Fruit fly (Drosophila melanogaster) whole organism, embryonic: ENCODE results near the gene CG31960.

Experiments
- Abd-B ChIP-seq: fragments of 200-800 bp; sonication (Bioruptor generic); optimal IDR thresholded peaks from 2 replicates; lab custom pipeline; 2018; ENCODE audit warnings: missing biosample characterization, mild to moderate bottlenecking, missing genetic modification characterization, moderate library complexity
- Atf-2 ChIP-seq: fragments of 200-800 bp; sonication (Bioruptor generic); optimal IDR thresholded peaks from 2 replicates; lab custom pipeline; 2016; ENCODE audit warnings: missing biosample characterization, missing genetic modification characterization
- Bdp1 ChIP-seq: fragments of 200-800 bp; sonication (Bioruptor generic); optimal IDR thresholded peaks from 3 replicates; lab custom pipeline; 2016; ENCODE audit warnings: missing biosample characterization, missing genetic modification characterization
- Bgb ChIP-seq: fragments of 200-800 bp; sonication (Bioruptor generic); IDR thresholded peaks from 2 replicates; pipeline ENCODE4 v1.3.6; 2022; ENCODE audit warnings: missing biosample characterization, missing genetic modification characterization; ENCODE audit not compliant: partially characterized antibody
- BtbVII ChIP-seq: fragments of 200-800 bp; sonication (Bioruptor generic); optimal IDR thresholded peaks from 3 replicates; lab custom pipeline; 2017; ENCODE audit warnings: missing biosample characterization, mild to moderate bottlenecking, missing genetic modification characterization
- CG1024 ChIP-seq: fragments of 200-800 bp; sonication (Bioruptor generic); IDR thresholded peaks from 2 replicates; pipeline ENCODE4 v1.3.6; 2022; ENCODE audit warnings: missing biosample characterization, missing genetic modification characterization
- CG11085 ChIP-seq: fragments of 200-800 bp; sonication (Bioruptor generic); IDR thresholded peaks from 2 replicates; pipeline ENCODE4 v1.3.6; 2022; ENCODE audit warnings: missing biosample characterization, missing genetic modification characterization
- CG11093 ChIP-seq: fragments of 200-800 bp; sonication (Bioruptor generic); IDR thresholded peaks from 3 replicates; pipeline ENCODE4 v1.3.6; 2022; ENCODE audit warnings: missing biosample characterization, missing genetic modification characterization
- CG12659 ChIP-seq: fragments of 200-800 bp; sonication (Bioruptor generic); optimal IDR thresholded peaks from 3 replicates; lab custom pipeline; 2017; ENCODE audit warnings: mild to moderate bottlenecking, missing biosample characterization, missing genetic modification reagents, missing genetic modification characterization
- CG12942 ChIP-seq: fragments of 200-800 bp; sonication (Bioruptor generic); optimal IDR thresholded peaks from 3 replicates; lab custom pipeline; 2016; ENCODE audit warnings: missing biosample characterization, missing genetic modification characterization
- CG15696 ChIP-seq: fragments of 200-800 bp; sonication (Bioruptor generic); optimal IDR thresholded peaks from 2 replicates; lab custom pipeline; 2019; ENCODE audit warnings: missing biosample characterization, mild to moderate bottlenecking, missing genetic modification characterization, moderate library complexity
- CG1647 ChIP-seq: fragments of 200-800 bp; sonication (Bioruptor generic); optimal IDR thresholded peaks from 3 replicates; lab custom pipeline; 2016; ENCODE audit warnings: missing biosample characterization, missing genetic modification characterization
- CG16863 ChIP-seq: fragments of 200-800 bp; sonication (Bioruptor generic); optimal IDR thresholded peaks from 3 replicates; lab custom pipeline; 2016; ENCODE audit warnings: missing biosample characterization, missing genetic modification characterization
- CG17186 ChIP-seq: fragments of 200-800 bp; sonication (Bioruptor generic); optimal IDR thresholded peaks from 3 replicates; lab custom pipeline; 2017; ENCODE audit warnings: missing biosample characterization, missing genetic modification reagents, missing genetic modification characterization
- CG18011 ChIP-seq: fragments of 200-800 bp; sonication (Bioruptor generic); optimal IDR thresholded peaks from 2 replicates; lab custom pipeline; 2017; ENCODE audit warnings: missing biosample characterization, missing genetic modification characterization, mild to moderate bottlenecking, moderate library complexity, missing genotype
- CG2875 ChIP-seq: fragments of 200-800 bp; sonication (Bioruptor generic); optimal IDR thresholded peaks from 2 replicates; lab custom pipeline; 2017; ENCODE audit warnings: missing biosample characterization, mild to moderate bottlenecking, missing genetic modification characterization, missing genetic modification reagents
- CG3065 ChIP-seq: fragments of 200-800 bp; sonication (Bioruptor generic); optimal IDR thresholded peaks from 2 replicates; lab custom pipeline; 2016; ENCODE audit warnings: missing biosample characterization, missing genetic modification characterization
- CG42726 ChIP-seq: fragments of 200-800 bp; sonication (Bioruptor generic); IDR thresholded peaks from 2 replicates; pipeline ENCODE4 v1.3.6; 2022; ENCODE audit warnings: missing biosample characterization, missing genetic modification characterization; ENCODE audit not compliant: partially characterized antibody
- CG4328 ChIP-seq: fragments of 200-800 bp; sonication (Bioruptor generic); optimal IDR thresholded peaks from 3 replicates; lab custom pipeline; 2017; ENCODE audit warnings: missing biosample characterization, missing genetic modification reagents, missing genetic modification characterization
- CG8281 ChIP-seq: fragments of 200-800 bp; sonication (Bioruptor generic); optimal IDR thresholded peaks from 2 replicates; lab custom pipeline; 2018; ENCODE audit warnings: missing biosample characterization, mild to moderate bottlenecking, missing genetic modification characterization, moderate library complexity
- CG8478 ChIP-seq: fragments of >200 bp; optimal IDR thresholded peaks from 2 replicates; lab custom pipeline; 2018
- CHES-1-like ChIP-seq: fragments of 200-800 bp; sonication (Bioruptor generic); optimal IDR thresholded peaks from 2 replicates; lab custom pipeline; 2016; ENCODE audit warnings: missing biosample characterization, missing genetic modification characterization
- Drgx ChIP-seq: fragments of 200-800 bp; sonication (Bioruptor generic); IDR thresholded peaks from 2 replicates; pipeline ENCODE4 v1.3.6; 2022; ENCODE audit warnings: missing biosample characterization, missing genetic modification characterization
- Fer3 ChIP-seq: fragments of 200-800 bp; sonication (Bioruptor generic); optimal IDR thresholded peaks from 2 replicates; lab custom pipeline; 2018; ENCODE audit warnings: missing biosample characterization, mild to moderate bottlenecking, missing genetic modification characterization, moderate library complexity
- H2.0 ChIP-seq: fragments of 200-800 bp; sonication (Bioruptor generic); IDR thresholded peaks from 2 replicates; pipeline ENCODE4 v1.3.6; 2022; ENCODE audit warnings: missing biosample characterization, missing genetic modification characterization
- HHEX ChIP-seq: fragments of 200-800 bp; sonication (Bioruptor generic); optimal IDR thresholded peaks from 3 replicates; lab custom pipeline; 2017; ENCODE audit warnings: missing biosample characterization, mild to moderate bottlenecking, missing genetic modification characterization, missing genetic modification reagents
- HLH4C ChIP-seq: fragments of 200-800 bp; sonication (Bioruptor generic); IDR thresholded peaks from 3 replicates; pipeline ENCODE4 v1.3.6; 2022; ENCODE audit warnings: missing biosample characterization, missing genetic modification characterization; ENCODE audit not compliant: partially characterized antibody
- Hmr ChIP-seq: fragments of 200-800 bp; sonication (Bioruptor generic); optimal IDR thresholded peaks from 3 replicates; lab custom pipeline; 2017; ENCODE audit warnings: mild to moderate bottlenecking, missing biosample characterization, missing genetic modification reagents, missing genetic modification characterization
- MTF-1 ChIP-seq: fragments of 200-800 bp; sonication (Bioruptor generic); optimal IDR thresholded peaks from 2 replicates; lab custom pipeline; 2018; ENCODE audit warnings: missing biosample characterization, mild to moderate bottlenecking, missing genetic modification characterization, borderline replicate concordance
- Nf-YB ChIP-seq: fragments of 200-800 bp; sonication (Bioruptor generic); optimal IDR thresholded peaks from 3 replicates; lab custom pipeline; 2019; ENCODE audit warnings: missing biosample characterization, mild to moderate bottlenecking, missing genetic modification characterization, moderate library complexity
- Poxn ChIP-seq: fragments of 200-800 bp; sonication (Bioruptor generic); IDR thresholded peaks from 2 replicates; pipeline ENCODE4 v1.3.6; 2022; ENCODE audit warnings: missing biosample characterization, missing genetic modification characterization
- Sin3A ChIP-seq: fragments of >200 bp; optimal IDR thresholded peaks from 2 replicates; lab custom pipeline; 2018
- Six4 ChIP-seq: fragments of 200-800 bp; sonication (Bioruptor generic); optimal IDR thresholded peaks from 2 replicates; lab custom pipeline; 2016; ENCODE audit warnings: missing biosample characterization, missing genetic modification characterization
- Stat92E ChIP-seq, 3 experiments: fragments of >200 bp in 2 of 3; fragments of 200-800 bp in 1 of 3; sonication (Bioruptor generic) in 1 of 3; optimal IDR thresholded peaks; 2 replicates each; lab custom pipeline; 2017 to 2019; ENCODE audit warnings: missing biosample characterization in 3 of 3, missing genetic modification characterization in 3 of 3, mild to moderate bottlenecking in 1 of 3, moderate library complexity in 1 of 3
- ara ChIP-seq: fragments of 200-800 bp; sonication (Bioruptor generic); IDR thresholded peaks from 2 replicates; pipeline ENCODE4 v1.3.6; 2022; ENCODE audit warnings: missing biosample characterization, missing genetic modification characterization
- ash1 ChIP-seq: fragments of 200-800 bp; sonication (Bioruptor generic); optimal IDR thresholded peaks from 2 replicates; lab custom pipeline; 2018; ENCODE audit warnings: missing biosample characterization, mild to moderate bottlenecking, missing genetic modification characterization
- cg ChIP-seq: fragments of 200-800 bp; sonication (Bioruptor generic); optimal IDR thresholded peaks from 3 replicates; lab custom pipeline; 2019; ENCODE audit warnings: missing biosample characterization, mild to moderate bottlenecking, missing genetic modification characterization, moderate library complexity
- dati ChIP-seq: fragments of 200-800 bp; sonication (Bioruptor generic); IDR thresholded peaks from 2 replicates; pipeline ENCODE4 v1.3.6; 2022; ENCODE audit warnings: missing biosample characterization, missing genetic modification characterization
- fru ChIP-seq: fragments of >200 bp; optimal IDR thresholded peaks from 2 replicates; lab custom pipeline; 2017
- gsb-n ChIP-seq: fragments of 200-800 bp; sonication (Bioruptor generic); optimal IDR thresholded peaks from 3 replicates; lab custom pipeline; 2018; ENCODE audit warnings: missing biosample characterization, mild to moderate bottlenecking, missing genetic modification characterization
- ham ChIP-seq: fragments of 200-800 bp; sonication (Bioruptor generic); IDR thresholded peaks from 2 replicates; pipeline ENCODE4 v1.3.6; 2022; ENCODE audit warnings: missing biosample characterization, missing genetic modification characterization
- kah ChIP-seq: fragments of 200-800 bp; sonication (Bioruptor generic); optimal IDR thresholded peaks from 2 replicates; lab custom pipeline; 2018; ENCODE audit warnings: missing biosample characterization, mild to moderate bottlenecking, missing genetic modification characterization
- mirr ChIP-seq: fragments of 200-800 bp; sonication (Bioruptor generic); optimal IDR thresholded peaks from 3 replicates; lab custom pipeline; 2018; ENCODE audit warnings: missing biosample characterization, mild to moderate bottlenecking, missing genetic modification characterization
- nerfin-2 ChIP-seq: fragments of 200-800 bp; sonication (Bioruptor generic); IDR thresholded peaks from 2 replicates; pipeline ENCODE4 v1.3.6; 2022; ENCODE audit warnings: missing biosample characterization, missing genetic modification characterization; ENCODE audit not compliant: partially characterized antibody
- phol ChIP-seq: fragments of 200-800 bp; sonication (Bioruptor generic); optimal IDR thresholded peaks from 3 replicates; lab custom pipeline; 2018; ENCODE audit warnings: missing biosample characterization, mild to moderate bottlenecking, missing genetic modification characterization, moderate library complexity
- sisA ChIP-seq: fragments of 200-800 bp; sonication (Bioruptor generic); IDR thresholded peaks from 2 replicates; pipeline ENCODE4 v1.3.6; 2022; ENCODE audit warnings: missing biosample characterization, missing genetic modification characterization
- sqz ChIP-seq: fragments of 200-800 bp; sonication (Bioruptor generic); optimal IDR thresholded peaks from 3 replicates; lab custom pipeline; 2018; ENCODE audit warnings: missing biosample characterization, mild to moderate bottlenecking, missing genetic modification characterization
- ssp ChIP-seq: fragments of 200-800 bp; sonication (Bioruptor generic); IDR thresholded peaks from 2 replicates; pipeline ENCODE4 v1.3.6; 2022; ENCODE audit warnings: missing biosample characterization, missing genetic modification characterization
- toy ChIP-seq: fragments of 200-800 bp; sonication (Bioruptor generic); IDR thresholded peaks from 2 replicates; pipeline ENCODE4 v1.3.6; 2022; ENCODE audit warnings: missing biosample characterization, missing genetic modification characterization
- tx ChIP-seq: fragments of 200-800 bp; sonication (Bioruptor generic); optimal IDR thresholded peaks from 2 replicates; lab custom pipeline; 2016; ENCODE audit warnings: missing biosample characterization, missing genetic modification characterization

Gene CG31960

dm6 chr2L:3802818-3803456 lies 18.2 kb downstream of the CG31960 start (continued):
- TF ChIP-seq sisA (peak; percentile 49), fru (lab: Kevin White, UChicago) (no peak), Bgb (GFP tag; lab: Robert Waterston, UW) (peak; percentile 28; the same call in 1 of the 2 replicates), Atf-2 (no peak), CG11093 (GFP tag; lab: Robert Waterston, UW) (no peak), BtbVII (GFP tag; lab: Kevin White, UChicago) (peak; percentile 42), Nf-YB (GFP tag; lab: Kevin White, UChicago) (no peak), ara (GFP tag; lab: Robert Waterston, UW) (peak; percentile 60), CG1647 (GFP tag; lab: Kevin White, UChicago) (no peak), ash1 (GFP tag; lab: Kevin White, UChicago) (no peak), CG18011 (GFP tag; lab: Kevin White, UChicago) (no peak), sqz (GFP tag; lab: Kevin White, UChicago) (no peak), CG4328 (peak; percentile 29), Fer3 (tag; lab: Kevin White, UChicago) (peak; percentile 80), MTF-1 (peak; percentile 12), mirr (peak; percentile 9), phol (peak; percentile 58), Abd-B (GFP tag; lab: Kevin White, UChicago) (peak; percentile 44), Sin3A (lab: Kevin White, UChicago) (no peak), CG11085 (GFP tag; lab: Robert Waterston, UW) (peak; percentile 65), Hmr (peak; percentile 74), CG17186 (no peak), HHEX (GFP tag; lab: Kevin White, UChicago) (no peak), gsb-n (tag; lab: Kevin White, UChicago) (no peak), Six4 (peak; percentile 39), kah (GFP tag; lab: Kevin White, UChicago) (peak; percentile 27), Stat92E (GFP tag; optimal IDR thresholded peaks at IDR 0.05; lab: Kevin White, UChicago) (no peak), CG16863 (GFP tag; lab: Kevin White, UChicago) (peak; percentile 22), CG15696 (tag; lab: Kevin White, UChicago) (peak; percentile 34), CG8478 (lab: Kevin White, UChicago) (no peak), CG12659 (GFP tag; lab: Kevin White, UChicago) (peak; percentile 61), dati (GFP tag; lab: Robert Waterston, UW) (0 out of 2 replicates have a peak, but pooled peaks have one; percentile 43), ham (no peak), CG2875 (GFP tag; lab: Kevin White, UChicago) (peak; percentile 48), H2.0 (peak; percentile 54; the same call in 1 of the 2 replicates), tx (no peak), toy (GFP tag; lab: Robert Waterston, UW) (no peak), CG42726 (GFP tag; lab: Robert Waterston, UW) (no peak), cg (no peak), CG1024 (GFP tag; lab: Robert Waterston, UW) (no peak), CG8281 (no peak), Poxn (no peak), nerfin-2 (GFP tag; lab: Robert Waterston, UW) (no peak), CG12942 (GFP tag; lab: Kevin White, UChicago) (peak; percentile 34), Drgx (GFP tag; lab: Robert Waterston, UW) (peak; percentile 76), CG3065 (GFP tag; lab: Kevin White, UChicago) (no peak), Bdp1 (GFP tag; lab: Kevin White, UChicago) (peak; percentile 20), ssp (GFP tag; lab: Robert Waterston, UW) (peak; percentile 48; the same call in 1 of the 2 replicates), CHES-1-like (GFP tag; lab: Kevin White, UChicago) (peak; percentile 23), HLH4C (no peak)
